Fruit fly (Drosophila melanogaster) whole organism, pupa: ENCODE data around the gene CG33223.

Source experiments
- CG12605 ChIP-seq: fragments of 200-800 bp; sonication (Bioruptor generic); IDR thresholded peaks from 2 replicates; pipeline ENCODE4 v1.3.6; 2022; ENCODE audit warnings: missing biosample characterization, missing genetic modification characterization
- CG15710 ChIP-seq: fragments of 200-800 bp; sonication (Bioruptor generic); optimal IDR thresholded peaks from 2 replicates; lab custom pipeline; 2018; ENCODE audit warnings: missing biosample characterization, mild to moderate bottlenecking, missing genetic modification characterization, moderate library complexity
- CG32121 ChIP-seq: fragments of 200-800 bp; sonication (Bioruptor generic); IDR thresholded peaks from 2 replicates; pipeline ENCODE4 v1.3.6; 2022; ENCODE audit warnings: missing biosample characterization, missing genetic modification characterization
- CG8159 ChIP-seq: fragments of 200-800 bp; sonication (Bioruptor generic); optimal IDR thresholded peaks from 3 replicates; lab custom pipeline; 2018; ENCODE audit warnings: missing biosample characterization, mild to moderate bottlenecking, missing genetic modification characterization, moderate library complexity
- D1 ChIP-seq: fragments of 200-800 bp; sonication (Bioruptor generic); optimal IDR thresholded peaks from 2 replicates; lab custom pipeline; 2018; ENCODE audit warnings: missing biosample characterization, mild to moderate bottlenecking, missing genetic modification characterization, moderate library complexity
- rn ChIP-seq: fragments of 200-800 bp; sonication (Bioruptor generic); IDR thresholded peaks from 2 replicates; pipeline ENCODE4 v1.3.6; 2022; ENCODE audit warnings: missing biosample characterization, missing genetic modification characterization

DNA sequence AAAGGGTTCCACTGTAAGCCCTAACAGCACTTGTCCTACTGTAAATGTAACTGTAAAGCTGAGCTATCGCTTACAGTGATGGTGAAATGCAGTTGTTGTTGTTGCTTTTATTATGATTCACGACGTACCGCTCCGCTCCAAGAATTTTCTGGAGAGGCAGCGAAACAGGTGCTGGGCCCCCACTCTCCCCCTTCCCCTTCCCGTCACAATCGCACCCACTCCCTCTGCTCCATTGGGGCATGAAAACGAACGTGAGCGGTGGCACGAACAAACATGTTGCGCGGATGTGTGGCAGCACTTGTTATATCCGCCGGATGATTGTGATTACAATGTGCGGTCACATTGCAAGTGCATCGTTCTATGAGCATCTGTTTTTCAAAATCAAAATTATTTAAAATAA lies 64.2 kb downstream of the CG33223 start:
- TF ChIP-seq CG15710 (tag; lab: Kevin White, UChicago) = no peak
- TF ChIP-seq CG8159 (tag; lab: Kevin White, UChicago) = no peak
- no peak for TF ChIP-seq rn (GFP tag; lab: Robert Waterston, UW)
- no peak for TF ChIP-seq CG32121 (GFP tag; lab: Robert Waterston, UW)
- TF ChIP-seq CG12605 (GFP tag; lab: Robert Waterston, UW) = no peak
- TF ChIP-seq D1 = no peak
